Fruit fly (Drosophila melanogaster): ENCODE measurements around the gene CG6749.

- peak; percentile 86 for TF ChIP-seq bab1 (GFP tag; optimal IDR thresholded peaks at IDR 0.05)
- peak; percentile 52 for TF ChIP-seq CG14711 (tag; optimal IDR thresholded peaks at IDR 0.05)
- no peak for TF ChIP-seq kay (GFP tag; ENCODE audit: borderline replicate concordance)
- no peak for TF ChIP-seq tj (GFP tag; optimal IDR thresholded peaks at IDR 0.05)
- no peak for TF ChIP-seq toe (GFP tag; optimal IDR thresholded peaks at IDR 0.05)
- no peak for TF ChIP-seq CG5204 (GFP tag; optimal IDR thresholded peaks at IDR 0.05)
- TF ChIP-seq ovo (GFP tag; optimal IDR thresholded peaks at IDR 0.05): no peak
- no peak for TF ChIP-seq CG7045 (GFP tag; optimal IDR thresholded peaks at IDR 0.05)
- no peak for TF ChIP-seq Clk (GFP tag; optimal IDR thresholded peaks at IDR 0.05)
- no peak for TF ChIP-seq Crg-1 (GFP tag; optimal IDR thresholded peaks at IDR 0.05)
- no peak for TF ChIP-seq cnc (optimal IDR thresholded peaks at IDR 0.05)
- TF ChIP-seq CG1620 (GFP tag; optimal IDR thresholded peaks at IDR 0.05): no peak
Observed at dm6 chr3L:9744060-9744549, 10.5 kb upstream of the CG6749 start.

Data from whole organism, adult.